Worm (Caenorhabditis elegans) whole organism, L4/young adult: ENCODE data around the gene K02D10.2.

ENCODE experiments used
- W03F9.2 ChIP-seq: fragments of 150-350 bp; optimal IDR thresholded peaks from 2 replicates; lab custom pipeline; 2014; ENCODE audit warnings: missing biosample characterization, missing genetic modification characterization
- dao-5 ChIP-seq: sonication (generic microtip); optimal IDR thresholded peaks from 2 replicates; lab custom pipeline; 2016; ENCODE audit warnings: missing genotype, missing genetic modification characterization, moderate library complexity, missing compliant biosample characterization
- him-1 ChIP-seq: sonication (generic microtip); optimal IDR thresholded peaks from 2 replicates; lab custom pipeline; 2016; ENCODE audit warnings: missing genotype, missing genetic modification reagents, missing genetic modification characterization, missing compliant biosample characterization

ce11 chrIII:8811111-8811510 lies 40.0 kb upstream of the K02D10.2 start:
- TF ChIP-seq W03F9.2 (no peak), him-1 (tag; lab: Kevin White, UChicago) (no peak), dao-5 (tag; lab: Kevin White, UChicago) (no peak)
